Fruit fly (Drosophila melanogaster) whole organism, embryonic: ENCODE data around the gene Drsl2.

Experiments
- Blimp-1 ChIP-seq: fragments of 200-800 bp; sonication (Bioruptor generic); optimal IDR thresholded peaks from 3 replicates; lab custom pipeline; 2018; ENCODE audit warnings: missing biosample characterization, missing genetic modification characterization, mild to moderate bottlenecking, moderate library complexity, missing genetic modification reagents
- CG10431 ChIP-seq: fragments of 200-800 bp; sonication (Bioruptor generic); optimal IDR thresholded peaks from 3 replicates; lab custom pipeline; 2018; ENCODE audit warnings: missing biosample characterization, mild to moderate bottlenecking, missing genetic modification characterization
- CG10462 ChIP-seq: fragments of 200-800 bp; sonication (Bioruptor generic); optimal IDR thresholded peaks from 2 replicates; lab custom pipeline; 2016; ENCODE audit warnings: missing biosample characterization, missing genetic modification characterization
- CG11696 ChIP-seq: fragments of 200-800 bp; sonication (Bioruptor generic); IDR thresholded peaks from 2 replicates; pipeline ENCODE4 v1.3.6; 2022; ENCODE audit warnings: missing biosample characterization, missing genetic modification characterization
- CG14050 ChIP-seq: fragments of 200-800 bp; sonication (Bioruptor generic); IDR thresholded peaks from 3 replicates; pipeline ENCODE4 v1.3.6; 2022; ENCODE audit warnings: missing biosample characterization, missing genetic modification characterization
- CG15073 ChIP-seq: fragments of 200-800 bp; sonication (Bioruptor generic); optimal IDR thresholded peaks from 2 replicates; lab custom pipeline; 2016; ENCODE audit warnings: missing biosample characterization, missing genetic modification characterization
- CG15696 ChIP-seq: fragments of 200-800 bp; sonication (Bioruptor generic); optimal IDR thresholded peaks from 2 replicates; lab custom pipeline; 2019; ENCODE audit warnings: missing biosample characterization, mild to moderate bottlenecking, missing genetic modification characterization, moderate library complexity
- CG1603 ChIP-seq: fragments of 200-800 bp; sonication (Bioruptor generic); optimal IDR thresholded peaks from 2 replicates; lab custom pipeline; 2019; ENCODE audit warnings: missing biosample characterization, mild to moderate bottlenecking, missing genetic modification characterization, moderate library complexity
- CG2116 ChIP-seq: fragments of 200-800 bp; sonication (Bioruptor generic); optimal IDR thresholded peaks from 3 replicates; lab custom pipeline; 2018; ENCODE audit warnings: missing biosample characterization, mild to moderate bottlenecking, missing genetic modification characterization
- CG2678 ChIP-seq: fragments of 200-800 bp; sonication (Bioruptor generic); optimal IDR thresholded peaks from 3 replicates; lab custom pipeline; 2019; ENCODE audit warnings: missing biosample characterization, mild to moderate bottlenecking, missing genetic modification characterization, moderate library complexity
- CG31388 ChIP-seq: fragments of 200-800 bp; sonication (Bioruptor generic); optimal IDR thresholded peaks from 2 replicates; lab custom pipeline; 2016; ENCODE audit warnings: missing biosample characterization, missing genetic modification characterization
- CG33557 ChIP-seq: fragments of 200-800 bp; sonication (Bioruptor generic); optimal IDR thresholded peaks from 2 replicates; lab custom pipeline; 2019; ENCODE audit warnings: missing biosample characterization, mild to moderate bottlenecking, missing genetic modification characterization, moderate library complexity
- CG34224 ChIP-seq: fragments of 200-800 bp; sonication (Bioruptor generic); IDR thresholded peaks from 3 replicates; pipeline ENCODE4 v1.3.6; 2022; ENCODE audit warnings: missing biosample characterization, missing genetic modification characterization; ENCODE audit not compliant: partially characterized antibody
- CG42726 ChIP-seq: fragments of 200-800 bp; sonication (Bioruptor generic); IDR thresholded peaks from 2 replicates; pipeline ENCODE4 v1.3.6; 2022; ENCODE audit warnings: missing biosample characterization, missing genetic modification characterization; ENCODE audit not compliant: partially characterized antibody
- CG4617 ChIP-seq: fragments of 200-800 bp; sonication (Bioruptor generic); optimal IDR thresholded peaks from 3 replicates; lab custom pipeline; 2016; ENCODE audit warnings: missing biosample characterization, missing genetic modification characterization, borderline replicate concordance
- CG5953 ChIP-seq: fragments of 200-800 bp; sonication (Bioruptor generic); IDR thresholded peaks from 2 replicates; pipeline ENCODE4 v1.3.6; 2022; ENCODE audit warnings: missing biosample characterization, missing genetic modification characterization
- CG6175 ChIP-seq: fragments of 200-800 bp; sonication (Bioruptor generic); IDR thresholded peaks from 3 replicates; pipeline ENCODE4 v1.3.6; 2022; ENCODE audit warnings: missing biosample characterization, missing genetic modification characterization
- CG7556 ChIP-seq: fragments of 200-800 bp; sonication (Bioruptor generic); optimal IDR thresholded peaks from 2 replicates; lab custom pipeline; 2017; ENCODE audit warnings: missing biosample characterization, mild to moderate bottlenecking, missing genetic modification characterization
- CG7987 ChIP-seq: fragments of 200-800 bp; sonication (Bioruptor generic); optimal IDR thresholded peaks from 2 replicates; lab custom pipeline; 2018; ENCODE audit warnings: missing biosample characterization, mild to moderate bottlenecking, missing genetic modification characterization, moderate library complexity
- CG9215 ChIP-seq: fragments of 200-800 bp; sonication (Bioruptor generic); IDR thresholded peaks from 2 replicates; pipeline ENCODE4 v1.3.6; 2022; ENCODE audit warnings: missing biosample characterization, missing genetic modification characterization
- GATAe ChIP-seq: fragments of 200-800 bp; sonication (Bioruptor generic); conservative IDR thresholded peaks from 2 replicates; pipeline ENCODE4 v1.3.6; 2022; ENCODE audit warnings: missing biosample characterization, missing genetic modification characterization
- H15 ChIP-seq: fragments of 200-800 bp; sonication (Bioruptor generic); IDR thresholded peaks from 3 replicates; pipeline ENCODE4 v1.3.6; 2022; ENCODE audit warnings: missing biosample characterization, missing genetic modification characterization
- HLH3B ChIP-seq: fragments of 200-800 bp; sonication (Bioruptor generic); IDR thresholded peaks from 2 replicates; pipeline ENCODE4 v1.3.6; 2022; ENCODE audit warnings: missing biosample characterization, missing genetic modification characterization
- HLHmδ ChIP-seq: fragments of 200-800 bp; sonication (Bioruptor generic); optimal IDR thresholded peaks from 2 replicates; lab custom pipeline; 2018; ENCODE audit warnings: missing biosample characterization, mild to moderate bottlenecking, missing genetic modification characterization, moderate library complexity
- Hr3 ChIP-seq: fragments of 200-800 bp; sonication (Bioruptor generic); optimal IDR thresholded peaks from 3 replicates; lab custom pipeline; 2016; ENCODE audit warnings: missing biosample characterization, missing genetic modification characterization
- Sox102F ChIP-seq: fragments of 200-800 bp; sonication (Bioruptor generic); optimal IDR thresholded peaks from 2 replicates; lab custom pipeline; 2018; ENCODE audit warnings: missing biosample characterization, mild to moderate bottlenecking, missing genetic modification characterization, moderate library complexity
- Tbp ChIP-seq: fragments of >200 bp; optimal IDR thresholded peaks from 2 replicates; lab custom pipeline; 2018; ENCODE audit warnings: missing biosample characterization, missing genetic modification characterization
- bigmax ChIP-seq: fragments of 200-800 bp; sonication (Bioruptor generic); optimal IDR thresholded peaks from 2 replicates; lab custom pipeline; 2018; ENCODE audit warnings: missing biosample characterization, mild to moderate bottlenecking, missing genetic modification characterization
- bowl ChIP-seq: fragments of 200-800 bp; sonication (Bioruptor generic); IDR thresholded peaks from 2 replicates; pipeline ENCODE4 v1.3.6; 2022; ENCODE audit warnings: missing biosample characterization, missing genetic modification characterization
- cas ChIP-seq: fragments of 200-800 bp; sonication (Bioruptor generic); IDR thresholded peaks from 2 replicates; pipeline ENCODE4 v1.3.6; 2022; ENCODE audit warnings: missing biosample characterization, missing genetic modification characterization
- danr ChIP-seq: fragments of 200-800 bp; sonication (Bioruptor generic); IDR thresholded peaks from 2 replicates; pipeline ENCODE4 v1.3.6; 2022; ENCODE audit warnings: missing biosample characterization, missing genetic modification characterization
- esg ChIP-seq: fragments of 200-800 bp; sonication (Bioruptor generic); conservative IDR thresholded peaks from 2 replicates; pipeline ENCODE4 v1.3.6; 2022; ENCODE audit warnings: missing biosample characterization, missing genetic modification characterization
- fd96Cb ChIP-seq: fragments of 200-800 bp; sonication (Bioruptor generic); optimal IDR thresholded peaks from 2 replicates; lab custom pipeline; 2018; ENCODE audit warnings: missing biosample characterization, mild to moderate bottlenecking, missing genetic modification characterization, moderate library complexity
- gfzf ChIP-seq: fragments of 200-800 bp; sonication (Bioruptor generic); optimal IDR thresholded peaks from 2 replicates; lab custom pipeline; 2016; ENCODE audit warnings: missing biosample characterization, mild to moderate bottlenecking, missing genetic modification characterization, moderate library complexity
- gsb-n ChIP-seq: fragments of 200-800 bp; sonication (Bioruptor generic); optimal IDR thresholded peaks from 3 replicates; lab custom pipeline; 2018; ENCODE audit warnings: missing biosample characterization, mild to moderate bottlenecking, missing genetic modification characterization
- gt ChIP-seq: fragments of 200-800 bp; sonication (Bioruptor generic); IDR thresholded peaks from 2 replicates; pipeline ENCODE4 v1.3.6; 2022; ENCODE audit warnings: missing biosample characterization, missing genetic modification characterization
- hbn ChIP-seq: fragments of 200-800 bp; sonication (Bioruptor generic); IDR thresholded peaks from 2 replicates; pipeline ENCODE4 v1.3.6; 2022; ENCODE audit warnings: missing biosample characterization, missing genetic modification characterization; ENCODE audit not compliant: partially characterized antibody
- ind ChIP-seq: fragments of 200-800 bp; sonication (Bioruptor generic); optimal IDR thresholded peaks from 3 replicates; lab custom pipeline; 2016; ENCODE audit warnings: missing biosample characterization, missing genetic modification characterization
- jigr1 ChIP-seq: fragments of 200-800 bp; sonication (Bioruptor generic); IDR thresholded peaks from 3 replicates; pipeline ENCODE4 v1.3.6; 2022; ENCODE audit warnings: missing biosample characterization, missing genetic modification characterization
- maf-S ChIP-seq: fragments of 200-800 bp; sonication (Bioruptor generic); optimal IDR thresholded peaks from 2 replicates; lab custom pipeline; 2016; ENCODE audit warnings: missing biosample characterization, missing genetic modification characterization
- mirr ChIP-seq: fragments of 200-800 bp; sonication (Bioruptor generic); optimal IDR thresholded peaks from 3 replicates; lab custom pipeline; 2018; ENCODE audit warnings: missing biosample characterization, mild to moderate bottlenecking, missing genetic modification characterization
- odd ChIP-seq: fragments of 200-800 bp; sonication (Bioruptor generic); optimal IDR thresholded peaks from 2 replicates; lab custom pipeline; 2017; ENCODE audit warnings: missing biosample characterization, mild to moderate bottlenecking, missing genetic modification characterization
- pb ChIP-seq: fragments of 200-800 bp; sonication (Bioruptor generic); optimal IDR thresholded peaks from 3 replicates; lab custom pipeline; 2016; ENCODE audit warnings: missing biosample characterization, missing genetic modification characterization
- peb ChIP-seq: fragments of 200-800 bp; sonication (Bioruptor generic); IDR thresholded peaks from 2 replicates; pipeline ENCODE4 v1.3.6; 2022; ENCODE audit warnings: missing biosample characterization, missing genetic modification characterization
- pnt ChIP-seq: fragments of 200-800 bp; sonication (Bioruptor generic); optimal IDR thresholded peaks from 3 replicates; lab custom pipeline; 2016; ENCODE audit warnings: missing biosample characterization, missing genetic modification characterization
- sima ChIP-seq: fragments of 200-800 bp; sonication (Bioruptor generic); optimal IDR thresholded peaks from 2 replicates; lab custom pipeline; 2016; ENCODE audit warnings: missing biosample characterization, missing genetic modification characterization
- slp2 ChIP-seq: fragments of 200-800 bp; sonication (Bioruptor generic); optimal IDR thresholded peaks from 2 replicates; lab custom pipeline; 2016; ENCODE audit warnings: missing biosample characterization, missing genetic modification characterization
- vfl ChIP-seq: fragments of 200-800 bp; sonication (Bioruptor generic); optimal IDR thresholded peaks from 2 replicates; lab custom pipeline; 2016; ENCODE audit warnings: missing biosample characterization, missing genetic modification characterization
- wdn ChIP-seq: fragments of 200-800 bp; sonication (Bioruptor generic); IDR thresholded peaks from 2 replicates; pipeline ENCODE4 v1.3.6; 2022; ENCODE audit warnings: missing biosample characterization, missing genetic modification characterization

Drsl2 gene

dm6 chr3L:3303534-3304459 is 10.4 kb upstream of the Drsl2 start, which contains the start of gene ZnT63C (continued):
- no peak for TF ChIP-seq ind (GFP tag; lab: Kevin White, UChicago)
- no peak for TF ChIP-seq danr (GFP tag; lab: Robert Waterston, UW)
- TF ChIP-seq sima, result no peak
- no peak for TF ChIP-seq peb (GFP tag; lab: Robert Waterston, UW)
- TF ChIP-seq CG1603 (tag; lab: Kevin White, UChicago), result peak; percentile 63
- peak; percentile 70 for TF ChIP-seq hbn (GFP tag; lab: Robert Waterston, UW)
- TF ChIP-seq gt (GFP tag; lab: Robert Waterston, UW), result no peak
- TF ChIP-seq esg (GFP tag; lab: Robert Waterston, UW), result no peak
- no peak for TF ChIP-seq CG31388 (GFP tag; lab: Kevin White, UChicago)
- TF ChIP-seq CG15696 (tag; lab: Kevin White, UChicago), result no peak
- TF ChIP-seq gfzf (GFP tag; lab: Kevin White, UChicago), result peak; percentile 85
- TF ChIP-seq CG7556 (GFP tag; lab: Kevin White, UChicago), result no peak
- TF ChIP-seq jigr1 (GFP tag; lab: Robert Waterston, UW), result no peak
- TF ChIP-seq CG7987 (GFP tag; lab: Kevin White, UChicago), result no peak
- TF ChIP-seq HLH3B (GFP tag; lab: Robert Waterston, UW), result no peak
- TF ChIP-seq pb, result no peak
- no peak for TF ChIP-seq CG15073 (GFP tag; lab: Kevin White, UChicago)
- TF ChIP-seq CG34224, result peak; percentile 86
- no peak for TF ChIP-seq vfl
- no peak for TF ChIP-seq CG42726 (GFP tag; lab: Robert Waterston, UW)
- no peak for TF ChIP-seq CG9215
- TF ChIP-seq CG10462, result no peak
- TF ChIP-seq H15 (GFP tag; lab: Robert Waterston, UW), result no peak
- TF ChIP-seq cas (GFP tag; lab: Robert Waterston, UW), result no peak
- TF ChIP-seq CG2678 (tag; lab: Kevin White, UChicago), result no peak
- no peak for TF ChIP-seq HLHmδ
- no peak for TF ChIP-seq gsb-n
- TF ChIP-seq mirr (GFP tag; lab: Kevin White, UChicago), result peak; percentile 27
- no peak for TF ChIP-seq Hr3 (GFP tag; lab: Kevin White, UChicago)
- TF ChIP-seq CG33557, result peak; percentile 6
- TF ChIP-seq CG14050 (GFP tag; lab: Robert Waterston, UW), result no peak
- peak; percentile 90 for TF ChIP-seq CG2116 (GFP tag; lab: Kevin White, UChicago)
- 0 out of 2 replicates have a peak, but pooled peaks have one; percentile 6 for TF ChIP-seq wdn (GFP tag; lab: Robert Waterston, UW)
- TF ChIP-seq CG11696, result no peak
- no peak for TF ChIP-seq Tbp (GFP tag; lab: Kevin White, UChicago)
- TF ChIP-seq CG4617 (GFP tag; lab: Kevin White, UChicago), result peak; percentile 82
- TF ChIP-seq bowl (GFP tag; lab: Robert Waterston, UW), result 0 out of 2 replicates have a peak, but pooled peaks have one; percentile 35
- TF ChIP-seq Sox102F, result no peak
- TF ChIP-seq odd (GFP tag; lab: Kevin White, UChicago), result no peak
- no peak for TF ChIP-seq CG10431 (GFP tag; lab: Kevin White, UChicago)
- no peak for TF ChIP-seq CG6175 (GFP tag; lab: Robert Waterston, UW)
- TF ChIP-seq pnt (GFP tag; lab: Kevin White, UChicago), result no peak
- TF ChIP-seq fd96Cb (tag; lab: Kevin White, UChicago), result no peak
- TF ChIP-seq Blimp-1, result no peak
- TF ChIP-seq CG5953 (GFP tag; lab: Robert Waterston, UW), result 0 out of 2 replicates have a peak, but pooled peaks have one; percentile 23
- TF ChIP-seq GATAe, result no peak
- TF ChIP-seq bigmax (GFP tag; lab: Kevin White, UChicago), result no peak
- TF ChIP-seq slp2 (GFP tag; lab: Kevin White, UChicago), result no peak
- TF ChIP-seq maf-S, result no peak
